Fruit fly (Drosophila melanogaster) whole organism, embryonic: ENCODE results near the gene RapGAP1.

Source experiments
- CrebB ChIP-seq: fragments of 200-800 bp; sonication (Bioruptor generic); optimal IDR thresholded peaks from 3 replicates; lab custom pipeline; 2018; ENCODE audit warnings: missing biosample characterization, mild to moderate bottlenecking, missing genetic modification characterization
- Stat92E ChIP-seq, 3 experiments: fragments of >200 bp in 2 of 3; fragments of 200-800 bp in 1 of 3; sonication (Bioruptor generic) in 1 of 3; optimal IDR thresholded peaks; 2 replicates each; lab custom pipeline; 2017 to 2019; ENCODE audit warnings: missing biosample characterization in 3 of 3, missing genetic modification characterization in 3 of 3, mild to moderate bottlenecking in 1 of 3, moderate library complexity in 1 of 3

- no peak for TF ChIP-seq CrebB (tag; lab: Kevin White, UChicago)
- no peak for TF ChIP-seq Stat92E (GFP tag; optimal IDR thresholded peaks at IDR 0.05; lab: Kevin White, UChicago)
These were observed 40.5 kb upstream of the RapGAP1 start for dm6 chr2L:7619234-7619633.
